Fruit fly (Drosophila melanogaster): Measurements from ENCODE around the gene CG13318.

Gene CG13318

dm6 chr3R:8799866-8800265 lies 27.4 kb upstream of the CG13318 start (continued):
- TF ChIP-seq unc-4 (GFP tag; IDR thresholded peaks at IDR 0.05; ENCODE audit: partially characterized antibody), result no peak
- no peak for TF ChIP-seq mam (GFP tag; optimal IDR thresholded peaks at IDR 0.05)
- TF ChIP-seq Eip74EF (GFP tag; optimal IDR thresholded peaks at IDR 0.05), result peak in 1 of 2 experiments; percentile 66
- TF ChIP-seq chinmo (GFP tag; IDR thresholded peaks at IDR 0.05; ENCODE audit: partially characterized antibody), result peak; percentile 89
- peak; percentile 90 for TF ChIP-seq CG13894 (tag; optimal IDR thresholded peaks at IDR 0.05)
- no peak for TF ChIP-seq CG9876 (GFP tag; optimal IDR thresholded peaks at IDR 0.05)
- no peak for TF ChIP-seq Lpt (GFP tag; optimal IDR thresholded peaks at IDR 0.05)
- TF ChIP-seq CG12769 (tag; optimal IDR thresholded peaks at IDR 0.05), result peak; percentile 54
- TF ChIP-seq CG3281 (GFP tag; optimal IDR thresholded peaks at IDR 0.05), result no peak
- TF ChIP-seq hbn (GFP tag; IDR thresholded peaks at IDR 0.05; ENCODE audit: partially characterized antibody), result no peak
- TF ChIP-seq Ada2b (GFP tag; IDR thresholded peaks at IDR 0.05), result no peak
- TF ChIP-seq zf30C (GFP tag; optimal IDR thresholded peaks at IDR 0.05), result no peak
- no peak for TF ChIP-seq sqz (GFP tag; optimal IDR thresholded peaks at IDR 0.05)
- TF ChIP-seq bigmax (GFP tag; optimal IDR thresholded peaks at IDR 0.05), result peak; percentile 33
- TF ChIP-seq scrt (GFP tag; optimal IDR thresholded peaks at IDR 0.05), result peak; percentile 6

- peak; percentile 68 for TF ChIP-seq sd (tag; optimal IDR thresholded peaks at IDR 0.05)
- TF ChIP-seq onecut (GFP tag; IDR thresholded peaks at IDR 0.05), result peak; percentile 37; the same call in 1 of the 2 replicates
- peak; percentile 13 for TF ChIP-seq Deaf1 (tag; optimal IDR thresholded peaks at IDR 0.05)
- no peak for TF ChIP-seq CG1602 (GFP tag; optimal IDR thresholded peaks at IDR 0.05)
- peak; percentile 60 for TF ChIP-seq mirr (GFP tag; optimal IDR thresholded peaks at IDR 0.05)
- TF ChIP-seq twi (tag; optimal IDR thresholded peaks at IDR 0.05), result peak; percentile 36
- TF ChIP-seq CG10543 (GFP tag; optimal IDR thresholded peaks at IDR 0.05), result peak; percentile 56
- no peak for TF ChIP-seq stwl (tag; optimal IDR thresholded peaks at IDR 0.05)
- peak; percentile 28 for TF ChIP-seq CG12769 (tag; optimal IDR thresholded peaks at IDR 0.05)
- peak; percentile 44 for TF ChIP-seq sens (GFP tag)
- TF ChIP-seq nmo (GFP tag; optimal IDR thresholded peaks at IDR 0.05), result no peak
- TF ChIP-seq abd-A (tag; optimal IDR thresholded peaks at IDR 0.05), result peak; percentile 71
- TF ChIP-seq CG13894 (tag; optimal IDR thresholded peaks at IDR 0.05), result peak; percentile 60
- TF ChIP-seq chinmo (GFP tag; IDR thresholded peaks at IDR 0.05; ENCODE audit: partially characterized antibody), result 0 out of 4 replicates have a peak, but pooled peaks have one; percentile 11
- TF ChIP-seq CG10565 (GFP tag; optimal IDR thresholded peaks at IDR 0.05), result no peak
- TF ChIP-seq CG9932 (GFP tag; IDR thresholded peaks at IDR 0.05), result no peak
These were observed 25.8 kb upstream of the CG13318 start for dm6 chr3R:8798332-8798731.

dm6 chr3R:8794384-8794783 lies 21.9 kb upstream of the CG13318 start, which contains the start of gene Ir85a:
Gene Ir85a (plus strand): TSS chr3R:8794684.
- TF ChIP-seq Ssrp (tag; optimal IDR thresholded peaks at IDR 0.05), result no peak
- no peak for TF ChIP-seq chif (GFP tag; optimal IDR thresholded peaks at IDR 0.05)
- no peak for TF ChIP-seq CG3995 (GFP tag; optimal IDR thresholded peaks at IDR 0.05)
- TF ChIP-seq az2 (GFP tag; optimal IDR thresholded peaks at IDR 0.05), result no peak
- TF ChIP-seq pzg (GFP tag; optimal IDR thresholded peaks at IDR 0.05), result no peak
- TF ChIP-seq Dip3 (GFP tag; optimal IDR thresholded peaks at IDR 0.05), result no peak
- no peak for TF ChIP-seq vfl (GFP tag; optimal IDR thresholded peaks at IDR 0.05)
- TF ChIP-seq HLHmδ (GFP tag; optimal IDR thresholded peaks at IDR 0.05), result no peak
- no peak for TF ChIP-seq zf30C (GFP tag; optimal IDR thresholded peaks at IDR 0.05)

All from whole organism, embryonic.